Worm (Caenorhabditis elegans) whole organism, L1 larva: ENCODE results near the gene twk-21.

ENCODE experiments used
- C34B4.2 ChIP-seq: sonication (generic microtip); optimal IDR thresholded peaks from 2 replicates; lab custom pipeline; 2017; ENCODE audit warnings: mild to moderate bottlenecking, missing genetic modification characterization, missing compliant biosample characterization
- aha-1 ChIP-seq: fragments of 150-350 bp; optimal IDR thresholded peaks from 2 replicates; lab custom pipeline; 2014; ENCODE audit warnings: missing biosample characterization, missing genetic modification characterization
- alr-1 ChIP-seq: fragments of 200-800 bp; sonication (Bioruptor generic); optimal IDR thresholded peaks from 2 replicates; lab custom pipeline; 2018; ENCODE audit warnings: borderline replicate concordance, mild to moderate bottlenecking, missing genetic modification characterization, missing compliant biosample characterization
- ama-1 ChIP-seq: fragments of 150-350 bp; optimal IDR thresholded peaks from 2 replicates; lab custom pipeline; 2014
- blmp-1 ChIP-seq: fragments of 150-350 bp; optimal IDR thresholded peaks from 2 replicates; lab custom pipeline; 2014; ENCODE audit warnings: missing biosample characterization, missing genetic modification characterization
- ceh-63 ChIP-seq: fragments of 200-800 bp; sonication (Bioruptor generic); optimal IDR thresholded peaks from 2 replicates; lab custom pipeline; 2018; ENCODE audit warnings: mild to moderate bottlenecking, missing genetic modification characterization, missing compliant biosample characterization
- ceh-8 ChIP-seq: fragments of 200-800 bp; sonication (Bioruptor generic); optimal IDR thresholded peaks from 2 replicates; lab custom pipeline; 2018; ENCODE audit warnings: mild to moderate bottlenecking, missing genetic modification characterization, moderate library complexity, missing compliant biosample characterization
- ceh-82 ChIP-seq, 3 experiments: fragments of 150-350 bp in 1 of 3; sonication (generic microtip) in 2 of 3; optimal IDR thresholded peaks; 2 replicates each; lab custom pipeline; 2014 to 2017; ENCODE audit warnings: missing biosample characterization in 3 of 3, missing genetic modification characterization in 3 of 3
- ceh-90 ChIP-seq: sonication (generic microtip); optimal IDR thresholded peaks from 2 replicates; lab custom pipeline; 2016; ENCODE audit warnings: missing genetic modification characterization, missing compliant biosample characterization
- ces-1 ChIP-seq: fragments of 150-350 bp; optimal IDR thresholded peaks from 2 replicates; lab custom pipeline; 2014; ENCODE audit warnings: missing biosample characterization, missing genetic modification reagents, missing genetic modification characterization
- dpl-1 ChIP-seq, 3 experiments: fragments of 150-350 bp in 2 of 3; sonication (generic microtip) in 1 of 3; optimal IDR thresholded peaks; 2 replicates each; lab custom pipeline; 2014 to 2017; ENCODE audit warnings: missing biosample characterization in 3 of 3, missing genetic modification characterization in 3 of 3, missing genetic modification reagents in 3 of 3
- dsc-1 ChIP-seq: sonication (generic microtip); optimal IDR thresholded peaks from 2 replicates; lab custom pipeline; 2016; ENCODE audit warnings: mild to moderate bottlenecking, missing genetic modification characterization, missing compliant biosample characterization
- efl-3 ChIP-seq: fragments of 200-800 bp; sonication (Bioruptor generic); optimal IDR thresholded peaks from 2 replicates; lab custom pipeline; 2018; ENCODE audit warnings: mild to moderate bottlenecking, missing genetic modification characterization, missing compliant biosample characterization
- fkh-10 ChIP-seq: sonication (generic microtip); optimal IDR thresholded peaks from 2 replicates; lab custom pipeline; 2017; ENCODE audit warnings: missing biosample characterization, missing genetic modification reagents, missing genetic modification characterization
- fkh-8 ChIP-seq: sonication (generic microtip); optimal IDR thresholded peaks from 2 replicates; lab custom pipeline; 2016; ENCODE audit warnings: mild to moderate bottlenecking, missing genetic modification characterization, missing compliant biosample characterization
- fos-1 ChIP-seq: fragments of 150-350 bp; optimal IDR thresholded peaks from 2 replicates; lab custom pipeline; 2014; ENCODE audit warnings: missing biosample characterization, missing genetic modification characterization
- grh-1 ChIP-seq: fragments of 200-800 bp; sonication (Bioruptor generic); IDR thresholded peaks from 2 replicates; pipeline ENCODE4 v1.3.6; 2022; ENCODE audit warnings: missing genetic modification reagents, missing genetic modification characterization, missing compliant biosample characterization
- hlh-17 ChIP-seq: fragments of 200-800 bp; sonication (Bioruptor generic); optimal IDR thresholded peaks from 2 replicates; lab custom pipeline; 2018; ENCODE audit warnings: missing genetic modification characterization, mild to moderate bottlenecking, missing compliant biosample characterization, moderate library complexity, borderline replicate concordance
- hlh-4 ChIP-seq: sonication (generic microtip); optimal IDR thresholded peaks from 2 replicates; lab custom pipeline; 2016; ENCODE audit warnings: mild to moderate bottlenecking, missing genetic modification characterization, missing compliant biosample characterization
- hpl-2 ChIP-seq: fragments of 150-350 bp; optimal IDR thresholded peaks from 2 replicates; lab custom pipeline; 2014; ENCODE audit warnings: missing biosample characterization, missing genetic modification reagents, missing genetic modification characterization
- jun-1 ChIP-seq: fragments of 150-350 bp; optimal IDR thresholded peaks from 2 replicates; lab custom pipeline; 2014; ENCODE audit warnings: missing biosample characterization, missing genetic modification reagents, missing genetic modification characterization
- lin-14 ChIP-seq: fragments of 200-800 bp; sonication (Bioruptor generic); optimal IDR thresholded peaks from 2 replicates; lab custom pipeline; 2018; ENCODE audit warnings: mild to moderate bottlenecking, missing genetic modification characterization, moderate library complexity, missing compliant biosample characterization
- lin-15B ChIP-seq: fragments of 150-350 bp; sonication (generic microtip); optimal IDR thresholded peaks from 3 replicates; lab custom pipeline; 2014; ENCODE audit warnings: missing biosample characterization, missing genetic modification characterization
- lin-35 ChIP-seq, 2 experiments: fragments of 150-350 bp; optimal IDR thresholded peaks; 2 replicates each; lab custom pipeline; 2014; ENCODE audit warnings: missing biosample characterization in 2 of 2, missing genetic modification characterization in 2 of 2, missing genetic modification reagents in 2 of 2
- lin-39 ChIP-seq: fragments of 150-350 bp; optimal IDR thresholded peaks from 2 replicates; lab custom pipeline; 2014; ENCODE audit warnings: missing biosample characterization, missing genetic modification reagents, missing genetic modification characterization
- mdl-1 ChIP-seq, 2 experiments: fragments of 150-350 bp; optimal IDR thresholded peaks; 2 replicates each; lab custom pipeline; 2014 to 2017; ENCODE audit warnings: missing biosample characterization in 2 of 2, missing genetic modification characterization in 2 of 2, inconsistent platforms in 1 of 2
- mep-1 ChIP-seq: fragments of 150-350 bp; optimal IDR thresholded peaks from 2 replicates; lab custom pipeline; 2014; ENCODE audit warnings: missing biosample characterization, missing genetic modification characterization
- nhr-20 ChIP-seq: sonication (generic microtip); optimal IDR thresholded peaks from 2 replicates; lab custom pipeline; 2016; ENCODE audit warnings: mild to moderate bottlenecking, missing genetic modification characterization, missing compliant biosample characterization
- nhr-237 ChIP-seq: fragments of 150-350 bp; optimal IDR thresholded peaks from 2 replicates; lab custom pipeline; 2014; ENCODE audit warnings: missing biosample characterization, missing genetic modification characterization
- nhr-71 ChIP-seq: sonication (generic microtip); optimal IDR thresholded peaks from 2 replicates; lab custom pipeline; 2016; ENCODE audit warnings: mild to moderate bottlenecking, missing genetic modification characterization, moderate library complexity, missing compliant biosample characterization
- nhr-76 ChIP-seq: sonication (generic microtip); optimal IDR thresholded peaks from 2 replicates; lab custom pipeline; 2017; ENCODE audit warnings: missing biosample characterization, missing genetic modification characterization
- nhr-84 ChIP-seq: sonication (generic microtip); optimal IDR thresholded peaks from 2 replicates; lab custom pipeline; 2017; ENCODE audit warnings: missing biosample characterization, missing genetic modification characterization
- nhr-85 ChIP-seq: sonication (generic microtip); peaks from one replicate; lab custom pipeline; 2016; ENCODE audit warnings: missing genetic modification characterization, inconsistent platforms, missing compliant biosample characterization
- pag-3 ChIP-seq: sonication (generic microtip); optimal IDR thresholded peaks from 2 replicates; lab custom pipeline; 2017; ENCODE audit warnings: missing genetic modification characterization, mild to moderate bottlenecking, missing compliant biosample characterization, antibody characterized with exemption, borderline replicate concordance; ENCODE audit not compliant: insufficient read depth
- rnt-1 ChIP-seq: sonication (generic microtip); optimal IDR thresholded peaks from 2 replicates; lab custom pipeline; 2016; ENCODE audit warnings: mild to moderate bottlenecking, missing genetic modification characterization, moderate library complexity, missing compliant biosample characterization
- skn-1 ChIP-seq: fragments of 150-350 bp; optimal IDR thresholded peaks from 2 replicates; lab custom pipeline; 2014; ENCODE audit warnings: missing biosample characterization, missing genetic modification characterization
- snpc-4 ChIP-seq: fragments of 150-350 bp; optimal IDR thresholded peaks from 2 replicates; lab custom pipeline; 2014; ENCODE audit warnings: missing biosample characterization, missing genetic modification characterization
- snu-23 ChIP-seq: sonication (generic microtip); optimal IDR thresholded peaks from 2 replicates; lab custom pipeline; 2016; ENCODE audit warnings: missing genetic modification characterization, missing compliant biosample characterization
- sptf-1 ChIP-seq: fragments of 150-350 bp; optimal IDR thresholded peaks from 2 replicates; lab custom pipeline; 2014; ENCODE audit warnings: missing biosample characterization, missing genetic modification characterization
- swsn-7 ChIP-seq: sonication (generic microtip); optimal IDR thresholded peaks from 2 replicates; lab custom pipeline; 2016; ENCODE audit warnings: missing genetic modification characterization, missing compliant biosample characterization
- tbx-2 ChIP-seq: sonication (generic microtip); optimal IDR thresholded peaks from 2 replicates; lab custom pipeline; 2016; ENCODE audit warnings: missing genetic modification characterization, missing compliant biosample characterization
- unc-30 ChIP-seq: sonication (generic microtip); optimal IDR thresholded peaks from 2 replicates; lab custom pipeline; 2017; ENCODE audit warnings: missing biosample characterization, missing genetic modification characterization
- unc-98 ChIP-seq: fragments of 200-800 bp; sonication (Bioruptor generic); IDR thresholded peaks from 2 replicates; pipeline ENCODE4 v1.3.6; 2022; ENCODE audit warnings: missing genetic modification characterization, missing compliant biosample characterization
- xbp-1 ChIP-seq: sonication (generic microtip); optimal IDR thresholded peaks from 2 replicates; lab custom pipeline; 2016; ENCODE audit warnings: missing genetic modification characterization, missing compliant biosample characterization
- zag-1 ChIP-seq: fragments of 150-350 bp; optimal IDR thresholded peaks from 2 replicates; lab custom pipeline; 2014; ENCODE audit warnings: missing biosample characterization, missing genetic modification characterization
- zip-4 ChIP-seq: fragments of 200-800 bp; sonication (Bioruptor generic); optimal IDR thresholded peaks from 2 replicates; lab custom pipeline; 2018; ENCODE audit warnings: mild to moderate bottlenecking, missing genetic modification characterization, moderate library complexity, missing compliant biosample characterization

twk-21 gene

DNA sequence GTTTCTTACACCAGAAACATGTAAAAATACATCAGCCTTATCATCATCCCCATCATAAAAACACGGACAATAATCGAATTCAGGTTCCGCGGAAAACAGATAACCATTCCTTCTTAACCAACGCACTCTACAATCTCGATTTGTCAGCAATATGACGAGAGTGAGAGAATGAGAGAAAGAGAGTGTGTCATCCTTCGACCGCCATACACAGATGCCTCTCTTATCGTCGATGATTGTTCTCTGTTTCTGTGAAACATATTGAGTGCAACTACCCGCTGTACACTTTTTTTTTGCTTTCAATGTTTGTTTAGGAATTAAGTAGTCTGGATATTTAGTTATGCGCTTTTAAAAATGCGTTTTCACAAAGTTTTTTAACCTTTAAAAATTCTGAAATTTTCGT lies 49.3 kb downstream of the twk-21 start (continued):
- no peak for TF ChIP-seq rnt-1
- TF ChIP-seq fkh-10 (GFP tag; lab: Kevin White, UChicago): no peak
- peak; percentile 64 for TF ChIP-seq nhr-71 (tag; lab: Kevin White, UChicago)
- peak; percentile 87 for TF ChIP-seq skn-1 (tag; lab: Kevin White, UChicago)
- TF ChIP-seq hlh-4 (tag; lab: Kevin White, UChicago): no peak
- TF ChIP-seq fkh-8: no peak
- no peak for TF ChIP-seq dsc-1 (tag; lab: Kevin White, UChicago)
- no peak for TF ChIP-seq nhr-76
- TF ChIP-seq nhr-84 (tag; lab: Kevin White, UChicago): no peak
- TF ChIP-seq aha-1: no peak
- peak in 1 of 3 experiments; percentile 16 for TF ChIP-seq ceh-82 (tag; optimal IDR thresholded peaks at IDR 0.05; lab: Kevin White, UChicago)
- TF ChIP-seq lin-14 (GFP tag; lab: Kevin White, UChicago): peak; percentile 75
- TF ChIP-seq hlh-17 (GFP tag; lab: Kevin White, UChicago): no peak
- no peak for TF ChIP-seq ama-1 (lab: Kevin White, UChicago)
- no peak for TF ChIP-seq nhr-237 (tag; lab: Kevin White, UChicago)
- TF ChIP-seq tbx-2: peak; percentile 48
- TF ChIP-seq ceh-8 (GFP tag; lab: Kevin White, UChicago): no peak
- TF ChIP-seq zip-4: no peak
- TF ChIP-seq snpc-4: no peak
- no peak for TF ChIP-seq lin-15B (tag; lab: Kevin White, UChicago)
- TF ChIP-seq xbp-1: no peak
- no peak for TF ChIP-seq C34B4.2
- TF ChIP-seq ceh-63 (GFP tag; lab: Kevin White, UChicago): no peak
- TF ChIP-seq swsn-7 (tag; lab: Kevin White, UChicago): no peak
- no peak for TF ChIP-seq fos-1 (tag; lab: Kevin White, UChicago)
- no peak for TF ChIP-seq alr-1 (tag; lab: Kevin White, UChicago)
- peak; percentile 41 for TF ChIP-seq mep-1 (tag; lab: Kevin White, UChicago)
- TF ChIP-seq jun-1 (tag; lab: Kevin White, UChicago): peak; percentile 53
- no peak for TF ChIP-seq unc-30 (tag; lab: Kevin White, UChicago)
- no peak for TF ChIP-seq lin-39
- TF ChIP-seq dpl-1 (GFP tag; optimal IDR thresholded peaks at IDR 0.05; lab: Kevin White, UChicago): no peak

ce11 chrX:16352503-16352902 lies 52.8 kb downstream of the twk-21 start:
- TF ChIP-seq sptf-1: no peak
- TF ChIP-seq hlh-4 (tag; lab: Kevin White, UChicago): no peak
- TF ChIP-seq nhr-20 (tag; lab: Kevin White, UChicago): peak; percentile 33
- no peak for TF ChIP-seq zag-1 (tag; lab: Kevin White, UChicago)
- TF ChIP-seq unc-98 (GFP tag; lab: Robert Waterston, UW): no peak
- TF ChIP-seq blmp-1 (tag; lab: Kevin White, UChicago): no peak
- peak in 1 of 2 experiments; percentile 42 for TF ChIP-seq mdl-1 (tag; optimal IDR thresholded peaks at IDR 0.05; lab: Kevin White, UChicago)
- TF ChIP-seq ces-1 (GFP tag; lab: Kevin White, UChicago): no peak
- TF ChIP-seq fos-1 (tag; lab: Kevin White, UChicago): no peak
- no peak for TF ChIP-seq snu-23
- TF ChIP-seq pag-3 (tag; lab: Kevin White, UChicago): no peak
- TF ChIP-seq zip-4: no peak
- peak; percentile 59 for TF ChIP-seq tbx-2
- TF ChIP-seq nhr-237 (tag; lab: Kevin White, UChicago): no peak
- TF ChIP-seq ceh-90: no peak
- TF ChIP-seq hpl-2 (GFP tag; lab: Kevin White, UChicago): no peak
- TF ChIP-seq efl-3 (GFP tag; lab: Kevin White, UChicago): no peak
- TF ChIP-seq lin-14 (GFP tag; lab: Kevin White, UChicago): peak; percentile 33
- TF ChIP-seq lin-35 (GFP tag; optimal IDR thresholded peaks at IDR 0.05; lab: Kevin White, UChicago): peak in 1 of 2 experiments; percentile 43
- peak; percentile 46 for TF ChIP-seq nhr-85 (tag; lab: Kevin White, UChicago)
- no peak for TF ChIP-seq hlh-17 (GFP tag; lab: Kevin White, UChicago)
- TF ChIP-seq grh-1 (GFP tag; lab: Robert Waterston, UW): no peak
